Worm (Caenorhabditis elegans) whole organism, dauer: ENCODE results near the gene faah-5.
"Not testable (repeated sequence)": the region's sequence is repeated elsewhere in the genome, so short reads cannot be mapped to it uniquely, and the experiment has no call there.

Experiments
- unc-62 ChIP-seq: sonication (generic microtip); optimal IDR thresholded peaks from 2 replicates; lab custom pipeline; 2017; ENCODE audit warnings: missing biosample characterization, missing genetic modification reagents, missing genetic modification characterization

The faah-5 gene

ce11 chrIII:11916260-11916659 lies 25.0 kb upstream of the faah-5 start:
- TF ChIP-seq unc-62 (GFP tag; lab: Kevin White, UChicago) = no peak

- no peak for TF ChIP-seq unc-62 (GFP tag; lab: Kevin White, UChicago)
These were observed 24.4 kb upstream of the faah-5 start, which contains the start of the genes ndab-1 and npp-16 for ce11 chrIII:11915666-11916065. TSS of gene ndab-1 (minus strand) at chrIII:11915712. TSS of gene npp-16 (plus strand) at chrIII:11915928.

ce11 chrIII:11914220-11914619 lies 23.0 kb upstream of the faah-5 start, which contains the start of gene Y56A3A.16:
TSS of gene Y56A3A.16 (minus strand) at chrIII:11914320.
- TF ChIP-seq unc-62 (GFP tag; lab: Kevin White, UChicago) = no peak

- TF ChIP-seq unc-62 (GFP tag; lab: Kevin White, UChicago) = no peak
These were observed 18.5 kb upstream of the faah-5 start, which contains the start of gene faah-4 for ce11 chrIII:11909778-11910177. TSS of gene faah-4 (minus strand) at chrIII:11909878.

- TF ChIP-seq unc-62 (GFP tag; lab: Kevin White, UChicago) = no peak
These were observed 17.4 kb upstream of the faah-5 start, which contains the start of gene fbxb-24 for ce11 chrIII:11908660-11909059. TSS of gene fbxb-24 (plus strand) at chrIII:11908960.

- TF ChIP-seq unc-62 (GFP tag; lab: Kevin White, UChicago) = no peak
These were observed 15.9 kb upstream of the faah-5 start, which contains the start of gene sdz-33 for ce11 chrIII:11907177-11907576. TSS of gene sdz-33 (plus strand) at chrIII:11907477.

ce11 chrIII:11902782-11903181 lies 11.5 kb upstream of the faah-5 start:
- no peak for TF ChIP-seq unc-62 (GFP tag; lab: Kevin White, UChicago)

ce11 chrIII:11900022-11900421 lies 8.8 kb upstream of the faah-5 start:
- no peak for TF ChIP-seq unc-62 (GFP tag; lab: Kevin White, UChicago)

ce11 chrIII:11898169-11898568 lies 6.9 kb upstream of the faah-5 start, which contains the start of gene tsen-2:
TSS of gene tsen-2 (minus strand) at chrIII:11898269.
- no peak for TF ChIP-seq unc-62 (GFP tag; lab: Kevin White, UChicago)

- TF ChIP-seq unc-62 (GFP tag; lab: Kevin White, UChicago) = no peak
These were observed 5.4 kb upstream of the faah-5 start for ce11 chrIII:11896652-11897051.

- TF ChIP-seq unc-62 (GFP tag; lab: Kevin White, UChicago) = no peak
These were observed 4.3 kb upstream of the faah-5 start for ce11 chrIII:11895504-11895903.

ce11 chrIII:11892939-11893338 lies 1.7 kb upstream of the faah-5 start, which contains the start of gene Y56A3A.41:
TSS of gene Y56A3A.41 (minus strand) at chrIII:11893039.
- TF ChIP-seq unc-62 (GFP tag; lab: Kevin White, UChicago) = no peak

- not testable (repeated sequence) for TF ChIP-seq unc-62 (GFP tag; lab: Kevin White, UChicago)
These were observed 7.5 kb downstream of the faah-5 start, which contains the start of gene fbxb-22 for ce11 chrIII:11883694-11884093. TSS of gene fbxb-22 (minus strand) at chrIII:11883754.

ce11 chrIII:11881549-11881948 lies 9.7 kb downstream of the faah-5 start:
- TF ChIP-seq unc-62 (GFP tag; lab: Kevin White, UChicago) = no peak

ce11 chrIII:11878751-11879150 lies 12.5 kb downstream of the faah-5 start, which contains the start of gene Y56A3A.6:
TSS of gene Y56A3A.6 (minus strand) at chrIII:11878803.
- TF ChIP-seq unc-62 (GFP tag; lab: Kevin White, UChicago) = no peak

ce11 chrIII:11876130-11876529 lies 15.1 kb downstream of the faah-5 start:
- TF ChIP-seq unc-62 (GFP tag; lab: Kevin White, UChicago) = no peak

ce11 chrIII:11874242-11874641 lies 17.0 kb downstream of the faah-5 start:
- TF ChIP-seq unc-62 (GFP tag; lab: Kevin White, UChicago) = no peak
